Worm (Caenorhabditis elegans): ENCODE measurements around the gene F41G3.10.

F41G3.10 gene

DNA sequence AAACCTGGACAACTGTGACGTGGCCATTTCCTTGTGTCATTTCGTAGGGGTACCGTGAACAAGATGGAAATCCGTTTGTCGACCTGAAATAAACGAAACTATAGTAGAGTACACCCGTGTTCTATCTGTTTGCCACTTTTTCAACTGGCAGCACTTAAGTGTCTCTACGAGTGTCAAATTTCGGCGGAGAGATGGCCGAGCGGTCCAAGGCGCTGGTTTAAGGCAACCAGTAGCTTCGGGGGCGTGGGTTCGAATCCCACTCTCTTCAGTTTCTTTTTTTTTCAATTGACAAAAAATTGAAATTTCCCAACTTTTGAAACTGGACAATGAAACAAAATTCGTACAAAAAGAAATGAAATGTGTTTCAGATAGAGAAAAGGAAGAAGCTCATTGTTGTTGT is 27.7 kb downstream of the F41G3.10 start (continued):
- TF ChIP-seq madf-10 (tag; optimal IDR thresholded peaks at IDR 0.05) (no peak), F33H1.4 (GFP tag; IDR thresholded peaks at IDR 0.05) (no peak; the same call in 1 of the 2 replicates), madf-8 (GFP tag; conservative IDR thresholded peaks at IDR 0.05) (no peak), nfya-2 (GFP tag; IDR thresholded peaks at IDR 0.05) (no peak), lsl-1 (GFP tag; optimal IDR thresholded peaks at IDR 0.05) (no peak), nhr-120 (GFP tag; IDR thresholded peaks at IDR 0.05) (no peak), zim-3 (tag; optimal IDR thresholded peaks at IDR 0.05) (no peak), ztf-3 (GFP tag; optimal IDR thresholded peaks at IDR 0.05) (no peak), ceh-40 (GFP tag; IDR thresholded peaks at IDR 0.05) (no peak), C06A6.2 (GFP tag; conservative IDR thresholded peaks at IDR 0.05) (no peak), D2030.7 (GFP tag; IDR thresholded peaks at IDR 0.05) (peak; percentile 41), dox-1 (GFP tag; IDR thresholded peaks at IDR 0.05) (no peak; the same call in 1 of the 2 replicates), ceh-79 (tag; optimal IDR thresholded peaks at IDR 0.05) (peak; percentile 38), F57A8.1 (GFP tag; optimal IDR thresholded peaks at IDR 0.05) (no peak), lag-1 (GFP tag; IDR thresholded peaks at IDR 0.05) (no peak), C17E4.6 (GFP tag; IDR thresholded peaks at IDR 0.05) (no peak), mes-4 (tag; optimal IDR thresholded peaks at IDR 0.05) (no peak), F55B11.4 (tag; optimal IDR thresholded peaks at IDR 0.05; ENCODE audit: borderline replicate concordance, insufficient read depth) (no peak), nfya-1 (tag; optimal IDR thresholded peaks at IDR 0.05; ENCODE audit: borderline replicate concordance, insufficient read depth) (no peak), Y56A3A.18 (GFP tag; IDR thresholded peaks at IDR 0.05) (no peak), aptf-3 (GFP tag; IDR thresholded peaks at IDR 0.05) (0 out of 2 replicates have a peak, but pooled peaks have one; percentile 24), ztf-6 (GFP tag; IDR thresholded peaks at IDR 0.05) (no peak), hmg-20 (GFP tag; IDR thresholded peaks at IDR 0.05) (no peak), B0261.1 (tag; optimal IDR thresholded peaks at IDR 0.05) (peak; percentile 85), snpc-1.1 (tag; optimal IDR thresholded peaks at IDR 0.05; ENCODE audit: insufficient read depth) (peak; percentile 14), akir-1 (GFP tag; optimal IDR thresholded peaks at IDR 0.05) (no peak), F39B2.1 (GFP tag; IDR thresholded peaks at IDR 0.05) (no peak), let-526 (GFP tag; IDR thresholded peaks at IDR 0.05) (no peak), hmg-1.2 (GFP tag; IDR thresholded peaks at IDR 0.05) (peak; percentile 67), zfh-2 (GFP tag; conservative IDR thresholded peaks at IDR 0.05) (no peak), lin-40 (tag; optimal IDR thresholded peaks at IDR 0.05) (no peak), attf-3 (GFP tag; conservative IDR thresholded peaks at IDR 0.05) (0 out of 2 replicates have a peak, but pooled peaks have one; percentile 30), ztf-28 (GFP tag; IDR thresholded peaks at IDR 0.05) (peak; percentile 65; the same call in 1 of the 2 replicates), tbp1 (GFP tag; optimal IDR thresholded peaks at IDR 0.05) (peak; percentile 95), ztf-26 (tag; optimal IDR thresholded peaks at IDR 0.05) (no peak), repo-1 (tag; optimal IDR thresholded peaks at IDR 0.05) (peak; percentile 19), Y53F4B.3 (GFP tag; IDR thresholded peaks at IDR 0.05) (no peak; the same call in 1 of the 2 replicates), fkh-3 (tag; optimal IDR thresholded peaks at IDR 0.05) (no peak), K11D2.4 (GFP tag; IDR thresholded peaks at IDR 0.05) (0 out of 2 replicates have a peak, but pooled peaks have one; percentile 33), ZK185.1 (tag; optimal IDR thresholded peaks at IDR 0.05; ENCODE audit: poor library complexity, severe bottlenecking) (peak; percentile 32), F52B5.7 (tag; optimal IDR thresholded peaks at IDR 0.05) (no peak), rpc-1 (optimal IDR thresholded peaks at IDR 0.05) (peak; percentile 68), rpc-1 (tag; optimal IDR thresholded peaks at IDR 0.05) (peak; percentile 81), atf-7 (tag; optimal IDR thresholded peaks at IDR 0.05) (peak; percentile 4), F23B12.7 (tag; optimal IDR thresholded peaks at IDR 0.05; ENCODE audit: insufficient read depth) (peak; percentile 75), nfyb-1 (GFP tag; IDR thresholded peaks at IDR 0.05) (no peak), athp-1 (tag; optimal IDR thresholded peaks at IDR 0.05) (no peak), nhr-80 (tag; optimal IDR thresholded peaks at IDR 0.05) (no peak), lin-35 (GFP tag; optimal IDR thresholded peaks at IDR 0.05) (no peak)

All from whole organism, young adult.